Worm (Caenorhabditis elegans): ENCODE measurements around the gene Y54E2A.7.

Y54E2A.7 gene

DNA sequence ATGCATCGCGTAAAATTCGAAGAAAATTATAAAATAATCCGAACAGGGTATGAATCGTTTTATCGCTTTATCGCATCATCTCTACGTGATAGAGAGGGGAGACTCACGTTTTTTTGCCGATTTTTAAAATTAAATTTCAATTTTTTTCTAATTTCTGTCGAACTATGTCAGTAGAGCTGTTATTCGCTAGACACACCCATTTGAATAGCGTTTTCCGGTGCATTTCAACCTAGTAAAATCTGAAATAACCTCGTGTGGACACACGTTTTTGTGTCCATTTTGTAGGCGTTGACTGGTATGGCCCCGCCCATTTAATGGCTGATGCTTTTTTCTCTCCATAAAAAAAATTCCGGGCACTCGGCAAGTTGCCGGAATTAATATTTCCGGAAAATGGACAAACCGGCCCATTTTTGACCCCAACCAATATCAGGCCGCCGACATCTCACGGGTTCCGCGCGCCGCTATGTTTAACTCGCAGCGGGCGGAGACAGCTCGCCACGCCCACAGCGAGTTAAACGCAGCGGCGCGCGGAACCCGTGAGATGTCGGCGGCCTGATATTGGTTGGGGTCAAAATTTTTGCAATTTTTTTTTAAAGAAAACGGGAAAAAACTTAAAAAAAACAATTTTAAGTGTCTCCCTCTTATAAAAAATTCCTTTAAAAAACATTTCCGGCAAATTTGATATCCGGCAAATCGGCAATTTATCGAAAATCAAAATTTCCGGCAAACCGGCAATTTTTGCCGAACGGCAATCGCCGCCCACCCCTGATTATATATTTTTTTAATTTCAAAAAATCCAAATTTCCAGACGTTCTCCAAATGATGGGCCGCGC lies at the start of gene Y54E2A.7:
Y54E2A.7 (minus strand) TSS at position 51 of the 833 bp plus-strand sequence.
- TF ChIP-seq snpc-4 (GFP tag; optimal IDR thresholded peaks at IDR 0.05) (no peak), snpc-4 (tag; optimal IDR thresholded peaks at IDR 0.05) (peak in 2 of 4 experiments; percentile 85 to 88), madf-6 (GFP tag; IDR thresholded peaks at IDR 0.05) (no peak), hmg-1.2 (GFP tag; IDR thresholded peaks at IDR 0.05) (no peak)

DNA sequence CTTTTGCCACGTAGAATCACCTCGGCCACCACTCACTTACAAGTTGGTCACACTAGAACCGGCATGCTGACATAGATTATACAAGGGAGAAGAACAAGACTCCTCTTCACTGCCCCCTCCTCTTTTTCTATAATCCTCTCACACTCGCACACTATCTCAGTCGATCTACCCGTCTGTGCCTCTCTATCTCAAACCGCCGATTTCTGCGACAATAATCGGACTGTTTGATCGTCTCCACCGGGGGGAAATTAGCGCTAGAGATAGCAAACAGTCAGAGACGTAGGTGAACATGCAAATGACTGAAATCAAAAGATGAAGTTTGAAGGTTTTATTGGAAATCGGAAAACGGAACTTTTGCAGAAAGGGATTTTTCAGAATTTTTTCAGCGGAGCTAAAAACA lies 49.6 kb upstream of the Y54E2A.7 start:
- TF ChIP-seq dpl-1 (GFP tag; optimal IDR thresholded peaks at IDR 0.05) (no peak), B0336.3 (GFP tag; IDR thresholded peaks at IDR 0.05) (0 out of 2 replicates have a peak, but pooled peaks have one; percentile 18), F10E7.11 (tag; optimal IDR thresholded peaks at IDR 0.05) (no peak), F22D6.2 (tag; optimal IDR thresholded peaks at IDR 0.05) (no peak), F55B11.4 (tag; optimal IDR thresholded peaks at IDR 0.05; ENCODE audit: borderline replicate concordance, insufficient read depth) (no peak), chd-7 (tag; optimal IDR thresholded peaks at IDR 0.05) (no peak), F52B5.7 (tag; optimal IDR thresholded peaks at IDR 0.05) (no peak), ets-4 (GFP tag; optimal IDR thresholded peaks at IDR 0.05) (peak; percentile 4), nhr-120 (GFP tag; IDR thresholded peaks at IDR 0.05) (no peak), nhr-80 (tag; optimal IDR thresholded peaks at IDR 0.05) (peak; percentile 92), cebp-2 (GFP tag; IDR thresholded peaks at IDR 0.05) (no peak), pbrm-1 (GFP tag; IDR thresholded peaks at IDR 0.05) (0 out of 2 replicates have a peak, but pooled peaks have one; percentile 39), B0019.2 (GFP tag; conservative IDR thresholded peaks at IDR 0.05) (no peak), ceh-27 (GFP tag; optimal IDR thresholded peaks at IDR 0.05) (peak; percentile 57), ztf-6 (GFP tag; IDR thresholded peaks at IDR 0.05) (no peak), madf-8 (GFP tag; conservative IDR thresholded peaks at IDR 0.05) (no peak), lir-1 (GFP tag; conservative IDR thresholded peaks at IDR 0.05) (no peak), somi-1 (GFP tag; optimal IDR thresholded peaks at IDR 0.05) (no peak), zim-3 (tag; optimal IDR thresholded peaks at IDR 0.05) (no peak), snpc-3.4 (tag; optimal IDR thresholded peaks at IDR 0.05) (no peak), egl-18 (GFP tag; IDR thresholded peaks at IDR 0.05) (no peak), hlh-12 (tag; optimal IDR thresholded peaks at IDR 0.05) (no peak), mes-4 (tag; optimal IDR thresholded peaks at IDR 0.05) (no peak), let-607 (tag; optimal IDR thresholded peaks at IDR 0.05) (peak in 1 of 2 experiments; percentile 1), ztf-28 (GFP tag; IDR thresholded peaks at IDR 0.05) (no peak), tbp1 (GFP tag; optimal IDR thresholded peaks at IDR 0.05) (no peak), F49E8.2 (tag; optimal IDR thresholded peaks at IDR 0.05; ENCODE audit: insufficient read depth) (no peak), hrde-1 (tag; optimal IDR thresholded peaks at IDR 0.05; ENCODE audit: borderline replicate concordance) (no peak), ztf-26 (tag; optimal IDR thresholded peaks at IDR 0.05) (no peak), unc-62 (GFP tag; optimal IDR thresholded peaks at IDR 0.05) (no peak), madf-10 (tag; optimal IDR thresholded peaks at IDR 0.05) (no peak), Y56A3A.18 (GFP tag; IDR thresholded peaks at IDR 0.05) (0 out of 2 replicates have a peak, but pooled peaks have one; percentile 33), ekl-4 (GFP tag; IDR thresholded peaks at IDR 0.05) (no peak), hmg-20 (GFP tag; IDR thresholded peaks at IDR 0.05) (no peak), snpc-1.1 (tag; optimal IDR thresholded peaks at IDR 0.05; ENCODE audit: insufficient read depth) (no peak), zfh-2 (GFP tag; conservative IDR thresholded peaks at IDR 0.05) (0 out of 2 replicates have a peak, but pooled peaks have one; percentile 30), rec-8 (tag; optimal IDR thresholded peaks at IDR 0.05) (no peak), attf-6 (GFP tag; IDR thresholded peaks at IDR 0.05) (no peak), lsl-1 (GFP tag; optimal IDR thresholded peaks at IDR 0.05) (no peak), attf-5 (GFP tag; optimal IDR thresholded peaks at IDR 0.05) (peak; percentile 57), bed-2 (GFP tag; IDR thresholded peaks at IDR 0.05) (no peak)

Measured in whole organism, young adult.